Fruit fly (Drosophila melanogaster) whole organism, adult: Measurements from ENCODE around the gene CG43448.

Experiments used
- CG11617 ChIP-seq: fragments of 200-800 bp; sonication (Bioruptor generic); optimal IDR thresholded peaks from 2 replicates; lab custom pipeline; 2017; ENCODE audit warnings: mild to moderate bottlenecking, missing biosample characterization, missing genetic modification reagents, missing genetic modification characterization
- CG12768 ChIP-seq: fragments of 200-800 bp; sonication (Bioruptor generic); optimal IDR thresholded peaks from 2 replicates; lab custom pipeline; 2017; ENCODE audit warnings: missing biosample characterization, missing genetic modification characterization, mild to moderate bottlenecking, moderate library complexity, missing genetic modification reagents
- CG1620 ChIP-seq: fragments of 200-800 bp; sonication (Bioruptor generic); optimal IDR thresholded peaks from 2 replicates; lab custom pipeline; 2016; ENCODE audit warnings: missing biosample characterization, missing genetic modification characterization
- CG7045 ChIP-seq: fragments of 200-800 bp; sonication (Bioruptor generic); optimal IDR thresholded peaks from 2 replicates; lab custom pipeline; 2017; ENCODE audit warnings: missing biosample characterization, mild to moderate bottlenecking, missing genetic modification characterization
- Hr96 ChIP-seq: fragments of 200-800 bp; sonication (Bioruptor generic); optimal IDR thresholded peaks from 2 replicates; lab custom pipeline; 2016; ENCODE audit warnings: missing biosample characterization, missing genetic modification characterization
- cnc ChIP-seq, 2 experiments: fragments of >200 bp; optimal IDR thresholded peaks; 2 replicates each; lab custom pipeline; 2017
- kay ChIP-seq: fragments of 200-800 bp; sonication (Bioruptor generic); peaks from one replicate; lab custom pipeline; 2016; ENCODE audit warnings: missing biosample characterization, missing genetic modification characterization, borderline replicate concordance

- no peak for TF ChIP-seq CG12768 (GFP tag; lab: Kevin White, UChicago)
- TF ChIP-seq cnc (optimal IDR thresholded peaks at IDR 0.05; lab: Kevin White, UChicago): no peak
- TF ChIP-seq Hr96 (GFP tag; lab: Kevin White, UChicago): no peak
- no peak for TF ChIP-seq kay (GFP tag; lab: Kevin White, UChicago)
- no peak for TF ChIP-seq CG7045 (GFP tag; lab: Kevin White, UChicago)
- TF ChIP-seq CG11617 (GFP tag; lab: Kevin White, UChicago): no peak
- no peak for TF ChIP-seq CG1620 (GFP tag; lab: Kevin White, UChicago)
Measured at dm6 chr3R:30250496-30250978, 13.0 kb upstream of the CG43448 start, which contains the start of gene CG9682.
